Fruit fly (Drosophila melanogaster): ENCODE results near the gene Lasp.
A peak's percentile ranks its signal among the peaks of the same experiment; 100 is the strongest.

Lasp gene

DNA sequence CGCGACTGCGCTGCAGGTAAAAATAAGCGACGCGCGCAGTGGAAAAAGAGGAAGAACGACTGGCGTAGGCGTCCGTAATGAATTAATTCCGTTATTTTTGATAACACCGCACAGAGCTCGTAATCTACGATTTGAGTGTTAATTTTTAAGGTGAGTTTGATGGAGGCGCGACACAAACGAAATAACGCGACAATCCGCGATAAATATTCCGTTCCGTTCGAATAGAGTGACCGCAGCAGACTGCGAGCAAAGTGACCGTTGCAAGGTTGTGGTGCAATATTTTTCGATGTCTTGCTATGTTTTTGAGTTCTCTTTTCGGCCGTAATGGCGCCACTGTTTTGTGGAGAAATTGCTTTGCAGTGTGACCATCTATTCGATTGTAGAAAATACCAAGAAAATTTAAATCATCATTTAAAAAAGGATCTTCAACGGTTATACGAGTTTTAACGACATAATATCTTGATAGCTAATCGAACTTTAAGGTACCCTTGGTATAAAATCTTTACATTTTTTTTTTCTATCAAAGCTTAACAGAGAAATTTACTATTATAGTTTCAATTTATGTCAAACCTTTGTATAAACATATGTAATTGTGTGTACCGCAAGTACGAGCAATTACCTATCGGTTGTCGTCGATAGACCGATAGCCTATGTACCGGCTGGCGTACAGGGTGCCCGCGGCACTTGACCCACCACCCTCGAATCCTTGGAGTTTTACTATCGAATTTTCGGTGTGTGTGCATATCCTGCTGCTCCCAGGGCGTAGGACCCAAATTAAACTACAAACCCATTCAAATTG, at the start of gene Lasp, which contains the start of the genes CG43954 and Dab (continued):
- TF ChIP-seq Ets21C (GFP tag; optimal IDR thresholded peaks at IDR 0.05) (no peak), CG10669 (GFP tag; optimal IDR thresholded peaks at IDR 0.05) (no peak), spab (GFP tag; optimal IDR thresholded peaks at IDR 0.05) (no peak), OdsH (GFP tag; optimal IDR thresholded peaks at IDR 0.05) (no peak), CG6808 (GFP tag; optimal IDR thresholded peaks at IDR 0.05) (no peak), Eip75B (GFP tag; optimal IDR thresholded peaks at IDR 0.05) (peak; percentile 17), fd85E (GFP tag; optimal IDR thresholded peaks at IDR 0.05) (no peak), Hr4 (GFP tag; optimal IDR thresholded peaks at IDR 0.05) (no peak), Hr39 (GFP tag; optimal IDR thresholded peaks at IDR 0.05) (no peak)

DNA sequence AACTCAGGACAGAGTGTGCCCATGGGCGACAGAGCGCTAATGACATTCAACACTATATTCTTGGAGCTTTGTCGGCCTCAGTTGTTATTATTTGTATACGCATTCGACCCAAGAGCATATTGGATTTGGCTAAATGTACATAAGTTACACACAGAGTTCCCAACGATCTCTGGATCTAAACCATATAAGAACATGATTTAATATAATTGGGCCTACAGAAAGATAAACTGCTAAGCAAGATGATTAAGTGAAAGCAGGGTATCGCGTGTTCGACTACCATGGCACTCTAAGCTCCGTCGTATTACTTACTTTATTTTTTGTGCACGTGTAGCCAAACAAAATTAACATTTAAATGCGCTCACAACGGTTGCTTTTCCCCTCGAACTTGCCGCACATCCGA, 48.8 kb upstream of the Lasp start:
- no peak for TF ChIP-seq Hr38 (GFP tag; optimal IDR thresholded peaks at IDR 0.05)
- no peak for TF ChIP-seq fkh (GFP tag; optimal IDR thresholded peaks at IDR 0.05)
- peak; percentile 8 for TF ChIP-seq CG10631 (GFP tag; optimal IDR thresholded peaks at IDR 0.05)
- 0 out of 3 replicates have a peak, but pooled peaks have one; percentile 19 for TF ChIP-seq CG8119 (GFP tag; IDR thresholded peaks at IDR 0.05)
- no peak for TF ChIP-seq spab (GFP tag; optimal IDR thresholded peaks at IDR 0.05)
- TF ChIP-seq CG6163 (GFP tag; IDR thresholded peaks at IDR 0.05): 0 out of 3 replicates have a peak, but pooled peaks have one; percentile 22
- TF ChIP-seq CG11294 (GFP tag; IDR thresholded peaks at IDR 0.05): no peak
- no peak for TF ChIP-seq CG6276 (GFP tag; optimal IDR thresholded peaks at IDR 0.05)
- peak; percentile 29 for TF ChIP-seq CG32006 (GFP tag; optimal IDR thresholded peaks at IDR 0.05)
- TF ChIP-seq CG6792 (GFP tag; optimal IDR thresholded peaks at IDR 0.05): no peak
- no peak for TF ChIP-seq Lpt (GFP tag; optimal IDR thresholded peaks at IDR 0.05)
- no peak for TF ChIP-seq CG34406 (GFP tag; optimal IDR thresholded peaks at IDR 0.05)
- TF ChIP-seq acj6 (GFP tag; optimal IDR thresholded peaks at IDR 0.05): peak; percentile 27
- no peak for TF ChIP-seq salr (GFP tag; optimal IDR thresholded peaks at IDR 0.05)
- TF ChIP-seq CG9139 (GFP tag; optimal IDR thresholded peaks at IDR 0.05): no peak
- TF ChIP-seq CG6808 (GFP tag; optimal IDR thresholded peaks at IDR 0.05): no peak
- TF ChIP-seq pdm3 (GFP tag; optimal IDR thresholded peaks at IDR 0.05): no peak
- peak; percentile 37 for TF ChIP-seq svp (GFP tag)
- peak; percentile 12 for TF ChIP-seq Hr39 (GFP tag; optimal IDR thresholded peaks at IDR 0.05)
- no peak for TF ChIP-seq Eip75B (GFP tag; optimal IDR thresholded peaks at IDR 0.05)
- TF ChIP-seq topi (GFP tag; optimal IDR thresholded peaks at IDR 0.05): no peak
- TF ChIP-seq Hr4 (GFP tag; optimal IDR thresholded peaks at IDR 0.05): peak; percentile 3
- no peak for TF ChIP-seq esn (GFP tag; optimal IDR thresholded peaks at IDR 0.05)
- TF ChIP-seq CG16779 (tag; optimal IDR thresholded peaks at IDR 0.05): no peak
- no peak for TF ChIP-seq CG11902 (GFP tag; optimal IDR thresholded peaks at IDR 0.05)
- no peak for TF ChIP-seq Ets21C (GFP tag; optimal IDR thresholded peaks at IDR 0.05)
- peak; percentile 11 for TF ChIP-seq OdsH (GFP tag; optimal IDR thresholded peaks at IDR 0.05)
- TF ChIP-seq CG31627 (GFP tag; optimal IDR thresholded peaks at IDR 0.05): no peak
- no peak for TF ChIP-seq achi (GFP tag; optimal IDR thresholded peaks at IDR 0.05)
- TF ChIP-seq CG6854 (GFP tag; optimal IDR thresholded peaks at IDR 0.05): no peak
- no peak for TF ChIP-seq CG8632 (GFP tag; optimal IDR thresholded peaks at IDR 0.05)
- no peak for TF ChIP-seq Smox (GFP tag; optimal IDR thresholded peaks at IDR 0.05)
- no peak for TF ChIP-seq CG7368 (GFP tag; optimal IDR thresholded peaks at IDR 0.05)
- TF ChIP-seq CG1621 (tag; optimal IDR thresholded peaks at IDR 0.05): no peak
- TF ChIP-seq CG15336 (GFP tag; IDR thresholded peaks at IDR 0.05): 0 out of 2 replicates have a peak, but pooled peaks have one; percentile 22
- TF ChIP-seq Sox15 (GFP tag; optimal IDR thresholded peaks at IDR 0.05): no peak
- no peak for TF ChIP-seq Eip78C (GFP tag)

DNA sequence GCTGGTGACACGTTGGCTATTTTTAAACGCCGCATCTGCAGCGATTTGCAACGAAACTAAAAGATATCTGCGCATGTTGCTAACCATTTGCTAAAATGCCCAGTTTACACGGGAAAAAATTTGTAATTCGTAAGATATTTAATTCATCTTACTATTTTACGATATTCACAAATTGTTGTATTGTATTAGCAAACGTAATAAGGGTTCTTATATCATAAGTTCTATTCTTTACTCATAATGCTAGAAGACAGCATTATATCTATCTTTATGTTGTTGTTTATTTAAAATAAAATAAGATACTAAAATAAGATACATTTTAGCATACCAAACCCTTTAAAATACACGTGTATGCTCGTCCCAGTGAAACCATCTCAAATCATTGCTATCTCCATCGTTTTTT, 48.0 kb upstream of the Lasp start:
- TF ChIP-seq CG32006 (GFP tag; optimal IDR thresholded peaks at IDR 0.05) (peak; percentile 67), Ets96B (tag; optimal IDR thresholded peaks at IDR 0.05) (peak; percentile 57), esn (GFP tag; optimal IDR thresholded peaks at IDR 0.05) (no peak), CG6163 (GFP tag; IDR thresholded peaks at IDR 0.05) (0 out of 3 replicates have a peak, but pooled peaks have one; percentile 11), Smox (GFP tag; optimal IDR thresholded peaks at IDR 0.05) (no peak), pdm3 (GFP tag; optimal IDR thresholded peaks at IDR 0.05) (peak; percentile 10), salr (GFP tag; optimal IDR thresholded peaks at IDR 0.05) (peak in 1 of 2 experiments; percentile 1), CG10669 (GFP tag; optimal IDR thresholded peaks at IDR 0.05) (peak; percentile 20), acj6 (GFP tag; optimal IDR thresholded peaks at IDR 0.05) (peak; percentile 15), CG9139 (GFP tag; optimal IDR thresholded peaks at IDR 0.05) (no peak), CG1621 (tag; optimal IDR thresholded peaks at IDR 0.05) (no peak), Gug (GFP tag; IDR thresholded peaks at IDR 0.05) (no peak), Hr38 (GFP tag; optimal IDR thresholded peaks at IDR 0.05) (no peak), spab (GFP tag; optimal IDR thresholded peaks at IDR 0.05) (peak; percentile 27), Met (GFP tag; optimal IDR thresholded peaks at IDR 0.05) (no peak), CG8119 (GFP tag; IDR thresholded peaks at IDR 0.05) (peak; percentile 66), Eip75B (GFP tag; optimal IDR thresholded peaks at IDR 0.05) (peak; percentile 13), Sox14 (GFP tag; optimal IDR thresholded peaks at IDR 0.05) (no peak), CG3032 (tag; optimal IDR thresholded peaks at IDR 0.05) (peak; percentile 56), Eip93F (GFP tag; optimal IDR thresholded peaks at IDR 0.05) (no peak), CG15336 (GFP tag; IDR thresholded peaks at IDR 0.05) (peak; percentile 55), CG6808 (GFP tag; optimal IDR thresholded peaks at IDR 0.05) (peak; percentile 7), CG11294 (GFP tag; IDR thresholded peaks at IDR 0.05) (no peak), svp (GFP tag) (peak; percentile 32), Eip78C (GFP tag) (peak; percentile 88)
